Worm (Caenorhabditis elegans) whole organism, mixed stage, embryonic: ENCODE results near the gene rft-1.

Source experiments
- blmp-1 ChIP-seq: fragments of 150-350 bp; optimal IDR thresholded peaks from 2 replicates; lab custom pipeline; 2014; ENCODE audit warnings: missing biosample characterization, missing genetic modification characterization
- ces-1 ChIP-seq: fragments of 150-350 bp; optimal IDR thresholded peaks from 2 replicates; lab custom pipeline; 2014; ENCODE audit warnings: missing biosample characterization, missing genetic modification reagents, missing genetic modification characterization
- lin-13 ChIP-seq: fragments of 150-350 bp; optimal IDR thresholded peaks from 2 replicates; lab custom pipeline; 2014; ENCODE audit warnings: missing biosample characterization, missing genetic modification characterization
- lin-32 ChIP-seq: fragments of 200-800 bp; sonication (Bioruptor generic); optimal IDR thresholded peaks from 2 replicates; lab custom pipeline; 2018; ENCODE audit warnings: mild to moderate bottlenecking, missing genetic modification characterization, missing compliant biosample characterization
- mep-1 ChIP-seq: fragments of 150-350 bp; optimal IDR thresholded peaks from 2 replicates; lab custom pipeline; 2017; ENCODE audit warnings: missing biosample characterization, missing genetic modification reagents, missing genetic modification characterization, inconsistent platforms
- nhr-12 ChIP-seq: fragments of 150-350 bp; optimal IDR thresholded peaks from 2 replicates; lab custom pipeline; 2014; ENCODE audit warnings: missing biosample characterization, missing genetic modification characterization
- pha-4 ChIP-seq: fragments of 150-350 bp; optimal IDR thresholded peaks from 2 replicates; lab custom pipeline; 2018; ENCODE audit warnings: missing biosample characterization, missing genetic modification reagents, missing genetic modification characterization
- snpc-4 ChIP-seq: fragments of 150-350 bp; optimal IDR thresholded peaks from 2 replicates; lab custom pipeline; 2014; ENCODE audit warnings: missing biosample characterization, missing genetic modification characterization
- sptf-1 ChIP-seq: sonication (generic microtip); optimal IDR thresholded peaks from 2 replicates; lab custom pipeline; 2017; ENCODE audit warnings: mild to moderate bottlenecking, missing genetic modification characterization, moderate library complexity, missing compliant biosample characterization
- unc-39 ChIP-seq: fragments of 150-350 bp; optimal IDR thresholded peaks from 2 replicates; lab custom pipeline; 2014; ENCODE audit warnings: missing biosample characterization, missing genetic modification characterization
- ztf-11 ChIP-seq: fragments of 150-350 bp; optimal IDR thresholded peaks from 2 replicates; lab custom pipeline; 2014; ENCODE audit warnings: missing biosample characterization, missing genetic modification characterization

- no peak for TF ChIP-seq nhr-12
- no peak for TF ChIP-seq lin-32 (GFP tag; lab: Kevin White, UChicago)
- TF ChIP-seq blmp-1 (tag; lab: Kevin White, UChicago) = no peak
- TF ChIP-seq unc-39 (tag; lab: Kevin White, UChicago) = no peak
- TF ChIP-seq mep-1 (tag; lab: Kevin White, UChicago) = no peak
- TF ChIP-seq ztf-11 = no peak
- TF ChIP-seq pha-4 = no peak
- no peak for TF ChIP-seq sptf-1
- TF ChIP-seq ces-1 (GFP tag; lab: Kevin White, UChicago) = no peak
- no peak for TF ChIP-seq snpc-4
- no peak for TF ChIP-seq lin-13 (tag; lab: Kevin White, UChicago)
Measured at ce11 chrV:4416710-4417109, 26.3 kb downstream of the rft-1 start, which contains the start of gene Y47D7A.18.
